Worm (Caenorhabditis elegans) whole organism, late embryonic: ENCODE measurements around the gene oxi-1.
A peak's percentile ranks its signal among the peaks of the same experiment; 100 is the strongest.

Experiments used
- C38D4.7 ChIP-seq: fragments of 200-800 bp; sonication (Bioruptor generic); optimal IDR thresholded peaks from 2 replicates; lab custom pipeline; 2018; ENCODE audit warnings: mild to moderate bottlenecking, missing genetic modification characterization, moderate library complexity, missing compliant biosample characterization
- F13H6.1 ChIP-seq: sonication (generic microtip); optimal IDR thresholded peaks from 2 replicates; lab custom pipeline; 2016; ENCODE audit warnings: missing genetic modification characterization, missing compliant biosample characterization
- K09A11.1 ChIP-seq: sonication (generic microtip); optimal IDR thresholded peaks from 2 replicates; lab custom pipeline; 2017; ENCODE audit warnings: antibody characterized with exemption, mild to moderate bottlenecking, missing genetic modification characterization, missing compliant biosample characterization; ENCODE audit not compliant: insufficient read depth
- ama-1 ChIP-seq: fragments of 150-350 bp; optimal IDR thresholded peaks from 2 replicates; lab custom pipeline; 2014
- ceh-14 ChIP-seq: sonication (generic microtip); optimal IDR thresholded peaks from 2 replicates; lab custom pipeline; 2016; ENCODE audit warnings: missing genotype, missing genetic modification characterization, missing compliant biosample characterization
- ceh-18 ChIP-seq: sonication (generic microtip); optimal IDR thresholded peaks from 2 replicates; lab custom pipeline; 2016; ENCODE audit warnings: missing genetic modification characterization, missing compliant biosample characterization
- ceh-19 ChIP-seq: fragments of 200-800 bp; sonication (Bioruptor generic); optimal IDR thresholded peaks from 2 replicates; lab custom pipeline; 2018; ENCODE audit warnings: mild to moderate bottlenecking, missing genetic modification characterization, missing compliant biosample characterization
- ceh-2 ChIP-seq: sonication (generic microtip); optimal IDR thresholded peaks from 2 replicates; lab custom pipeline; 2016; ENCODE audit warnings: missing genotype, missing genetic modification characterization, missing compliant biosample characterization
- ceh-22 ChIP-seq: sonication (generic microtip); optimal IDR thresholded peaks from 2 replicates; lab custom pipeline; 2017; ENCODE audit warnings: missing biosample characterization, missing genetic modification characterization
- ceh-24 ChIP-seq: sonication (generic microtip); optimal IDR thresholded peaks from 2 replicates; lab custom pipeline; 2016; ENCODE audit warnings: mild to moderate bottlenecking, missing genetic modification characterization, missing compliant biosample characterization
- ceh-31 ChIP-seq: sonication (generic microtip); optimal IDR thresholded peaks from 2 replicates; lab custom pipeline; 2016; ENCODE audit warnings: missing genetic modification characterization, missing compliant biosample characterization
- ceh-34 ChIP-seq: sonication (generic microtip); optimal IDR thresholded peaks from 2 replicates; lab custom pipeline; 2016; ENCODE audit warnings: mild to moderate bottlenecking, missing genetic modification characterization, missing compliant biosample characterization
- ceh-45 ChIP-seq: fragments of 200-800 bp; sonication (Bioruptor generic); IDR thresholded peaks from 2 replicates; pipeline ENCODE4 v1.3.6; 2022; ENCODE audit warnings: missing genetic modification reagents, missing genetic modification characterization, missing compliant biosample characterization
- ceh-48 ChIP-seq: sonication (generic microtip); optimal IDR thresholded peaks from 2 replicates; lab custom pipeline; 2016; ENCODE audit warnings: missing genetic modification characterization, inconsistent platforms, missing compliant biosample characterization
- ceh-6 ChIP-seq: fragments of 200-800 bp; sonication (Bioruptor generic); optimal IDR thresholded peaks from 2 replicates; lab custom pipeline; 2018; ENCODE audit warnings: mild to moderate bottlenecking, missing genetic modification characterization, missing compliant biosample characterization
- che-1 ChIP-seq: sonication (generic microtip); optimal IDR thresholded peaks from 2 replicates; lab custom pipeline; 2016; ENCODE audit warnings: mild to moderate bottlenecking, missing genetic modification characterization, missing compliant biosample characterization
- elt-2 ChIP-seq: sonication (generic microtip); optimal IDR thresholded peaks from 2 replicates; lab custom pipeline; 2016; ENCODE audit warnings: missing genetic modification reagents, missing genetic modification characterization, missing compliant biosample characterization
- fax-1 ChIP-seq: sonication (generic microtip); optimal IDR thresholded peaks from 2 replicates; lab custom pipeline; 2016; ENCODE audit warnings: missing genotype, missing genetic modification characterization, missing compliant biosample characterization
- fkh-10 ChIP-seq: fragments of 150-350 bp; optimal IDR thresholded peaks from 2 replicates; lab custom pipeline; 2014; ENCODE audit warnings: missing biosample characterization, missing genetic modification reagents, missing genetic modification characterization
- fkh-6 ChIP-seq: sonication (generic microtip); optimal IDR thresholded peaks from 2 replicates; lab custom pipeline; 2016; ENCODE audit warnings: missing genetic modification characterization, missing compliant biosample characterization
- gmeb-2 ChIP-seq: sonication (generic microtip); optimal IDR thresholded peaks from 2 replicates; lab custom pipeline; 2016; ENCODE audit warnings: missing genetic modification characterization, inconsistent platforms, missing compliant biosample characterization
- hlh-13 ChIP-seq: fragments of 200-800 bp; sonication (Bioruptor generic); optimal IDR thresholded peaks from 2 replicates; lab custom pipeline; 2018; ENCODE audit warnings: mild to moderate bottlenecking, missing genetic modification characterization, missing compliant biosample characterization
- hlh-15 ChIP-seq: sonication (generic microtip); optimal IDR thresholded peaks from 2 replicates; lab custom pipeline; 2016; ENCODE audit warnings: missing genetic modification characterization, missing compliant biosample characterization
- hlh-30 ChIP-seq: sonication (generic microtip); optimal IDR thresholded peaks from 2 replicates; lab custom pipeline; 2017; ENCODE audit warnings: antibody characterized with exemption, missing genetic modification characterization, missing compliant biosample characterization; ENCODE audit not compliant: insufficient read depth
- hlh-6 ChIP-seq: sonication (generic microtip); optimal IDR thresholded peaks from 2 replicates; lab custom pipeline; 2016; ENCODE audit warnings: missing genotype, missing genetic modification characterization, missing compliant biosample characterization
- hlh-8 ChIP-seq: sonication (generic microtip); optimal IDR thresholded peaks from 2 replicates; lab custom pipeline; 2016; ENCODE audit warnings: missing genotype, missing genetic modification characterization, missing compliant biosample characterization
- lim-6 ChIP-seq: sonication (generic microtip); optimal IDR thresholded peaks from 2 replicates; lab custom pipeline; 2016; ENCODE audit warnings: missing genetic modification characterization, missing compliant biosample characterization
- mec-3 ChIP-seq: sonication (generic microtip); optimal IDR thresholded peaks from 2 replicates; lab custom pipeline; 2016; ENCODE audit warnings: borderline replicate concordance, missing genetic modification characterization, missing compliant biosample characterization
- nfya-1 ChIP-seq: sonication (generic microtip); optimal IDR thresholded peaks from 2 replicates; lab custom pipeline; 2017; ENCODE audit warnings: missing genetic modification characterization, mild to moderate bottlenecking, missing compliant biosample characterization, antibody characterized with exemption, moderate library complexity
- nhr-11 ChIP-seq: fragments of 150-350 bp; optimal IDR thresholded peaks from 2 replicates; lab custom pipeline; 2014; ENCODE audit warnings: missing biosample characterization, missing genetic modification characterization
- nhr-232 ChIP-seq: sonication (generic microtip); optimal IDR thresholded peaks from 2 replicates; lab custom pipeline; 2016; ENCODE audit warnings: missing genetic modification characterization, missing compliant biosample characterization
- npax-4 ChIP-seq: sonication (generic microtip); optimal IDR thresholded peaks from 2 replicates; lab custom pipeline; 2016; ENCODE audit warnings: missing genetic modification characterization, missing compliant biosample characterization
- pag-3 ChIP-seq: sonication (generic microtip); optimal IDR thresholded peaks from 2 replicates; lab custom pipeline; 2016; ENCODE audit warnings: missing compliant biosample characterization, missing genetic modification characterization, borderline replicate concordance
- pat-9 ChIP-seq: fragments of 200-800 bp; sonication (Bioruptor generic); optimal IDR thresholded peaks from 2 replicates; lab custom pipeline; 2018; ENCODE audit warnings: mild to moderate bottlenecking, missing genetic modification characterization, moderate library complexity, missing compliant biosample characterization
- pax-1 ChIP-seq: fragments of 150-350 bp; optimal IDR thresholded peaks from 2 replicates; lab custom pipeline; 2014; ENCODE audit warnings: missing biosample characterization, missing genetic modification characterization
- pha-2 ChIP-seq: sonication (generic microtip); optimal IDR thresholded peaks from 2 replicates; lab custom pipeline; 2017; ENCODE audit warnings: mild to moderate bottlenecking, missing genetic modification characterization, missing compliant biosample characterization
- pha-4 ChIP-seq: fragments of 150-350 bp; optimal IDR thresholded peaks from 2 replicates; lab custom pipeline; 2018; ENCODE audit warnings: missing biosample characterization, missing genetic modification reagents, missing genetic modification characterization
- pqm-1 ChIP-seq: sonication (generic microtip); optimal IDR thresholded peaks from 2 replicates; lab custom pipeline; 2016; ENCODE audit warnings: missing genetic modification characterization, missing compliant biosample characterization
- sdc-2 ChIP-seq: sonication (generic microtip); optimal IDR thresholded peaks from 2 replicates; lab custom pipeline; 2016; ENCODE audit warnings: missing genotype, missing genetic modification characterization, missing compliant biosample characterization
- sox-4 ChIP-seq: sonication (generic microtip); optimal IDR thresholded peaks from 2 replicates; lab custom pipeline; 2017; ENCODE audit warnings: mild to moderate bottlenecking, missing genetic modification characterization, inconsistent platforms, missing compliant biosample characterization
- syd-9 ChIP-seq: sonication (generic microtip); optimal IDR thresholded peaks from 2 replicates; lab custom pipeline; 2016; ENCODE audit warnings: mild to moderate bottlenecking, missing genetic modification characterization, moderate library complexity, missing compliant biosample characterization
- tbx-2 ChIP-seq: sonication (generic microtip); optimal IDR thresholded peaks from 2 replicates; lab custom pipeline; 2016; ENCODE audit warnings: missing genetic modification characterization, missing compliant biosample characterization
- ttx-3 ChIP-seq: sonication (generic microtip); optimal IDR thresholded peaks from 2 replicates; lab custom pipeline; 2016; ENCODE audit warnings: missing genetic modification reagents, missing genetic modification characterization, missing compliant biosample characterization
- unc-3 ChIP-seq, 2 experiments: fragments of 200-800 bp in 1 of 2; sonication (Bioruptor generic) in 1 of 2; sonication (generic microtip) in 1 of 2; conservative IDR thresholded peaks in 1 of 2; optimal IDR thresholded peaks in 1 of 2; 2 replicates each; pipeline versions ENCODE4 v1.3.6 to Lab custom; 2016 to 2022; ENCODE audit warnings: missing compliant biosample characterization in 2 of 2, missing genetic modification characterization in 2 of 2, missing genetic modification reagents in 1 of 2
- unc-42 ChIP-seq: sonication (generic microtip); optimal IDR thresholded peaks from 2 replicates; lab custom pipeline; 2016; ENCODE audit warnings: missing genotype, missing genetic modification characterization, missing compliant biosample characterization
- unc-55 ChIP-seq: sonication (generic microtip); optimal IDR thresholded peaks from 2 replicates; lab custom pipeline; 2017; ENCODE audit warnings: missing biosample characterization, missing genetic modification reagents, missing genetic modification characterization
- unc-86 ChIP-seq: sonication (generic microtip); optimal IDR thresholded peaks from 2 replicates; lab custom pipeline; 2016; ENCODE audit warnings: missing genetic modification characterization, missing compliant biosample characterization
- zip-5 ChIP-seq: sonication (generic microtip); optimal IDR thresholded peaks from 2 replicates; lab custom pipeline; 2016; ENCODE audit warnings: missing genetic modification characterization, missing compliant biosample characterization
- ztf-16 ChIP-seq: sonication (generic microtip); optimal IDR thresholded peaks from 2 replicates; lab custom pipeline; 2017; ENCODE audit warnings: missing genetic modification characterization, missing compliant biosample characterization

oxi-1 gene

ce11 chrIII:10844873-10845272 is 13.2 kb upstream of the oxi-1 start, which contains the start of gene pde-12:
Gene pde-12, minus strand, starts transcription at chrIII:10845020.
- TF ChIP-seq K09A11.1 (tag; lab: Kevin White, UChicago) = no peak
- no peak for TF ChIP-seq ceh-48
- TF ChIP-seq ceh-18 = peak; percentile 29
- TF ChIP-seq elt-2 (tag; lab: Kevin White, UChicago) = peak; percentile 33
- TF ChIP-seq ztf-16 (tag; lab: Kevin White, UChicago) = peak; percentile 44
- TF ChIP-seq ceh-2 (tag; lab: Kevin White, UChicago) = no peak
- TF ChIP-seq pat-9 (tag; lab: Kevin White, UChicago) = peak; percentile 16
- no peak for TF ChIP-seq unc-3 (GFP tag; conservative IDR thresholded peaks at IDR 0.05; lab: Robert Waterston, UW)
- no peak for TF ChIP-seq unc-3 (tag; optimal IDR thresholded peaks at IDR 0.05; lab: Kevin White, UChicago)
- TF ChIP-seq ceh-31 = peak; percentile 22
- no peak for TF ChIP-seq ceh-34 (tag; lab: Kevin White, UChicago)
- no peak for TF ChIP-seq hlh-13 (GFP tag; lab: Kevin White, UChicago)
- peak; percentile 79 for TF ChIP-seq nfya-1 (tag; lab: Kevin White, UChicago)
- peak; percentile 60 for TF ChIP-seq unc-42

- peak; percentile 88 for TF ChIP-seq unc-86
- peak; percentile 71 for TF ChIP-seq ceh-6 (GFP tag; lab: Kevin White, UChicago)
- TF ChIP-seq unc-3 (GFP tag; conservative IDR thresholded peaks at IDR 0.05; lab: Robert Waterston, UW) = peak; percentile 59
- peak; percentile 63 for TF ChIP-seq unc-3 (tag; optimal IDR thresholded peaks at IDR 0.05; lab: Kevin White, UChicago)
- no peak for TF ChIP-seq hlh-30 (tag; lab: Kevin White, UChicago)
- TF ChIP-seq pqm-1 (tag; lab: Kevin White, UChicago) = peak; percentile 30
- TF ChIP-seq pag-3 (tag; lab: Kevin White, UChicago) = no peak
- TF ChIP-seq che-1 = peak; percentile 65
- TF ChIP-seq elt-2 (tag; lab: Kevin White, UChicago) = peak; percentile 86
- TF ChIP-seq sox-4 (tag; lab: Kevin White, UChicago) = peak; percentile 63
- TF ChIP-seq C38D4.7 (GFP tag; lab: Kevin White, UChicago) = peak; percentile 62
- no peak for TF ChIP-seq nhr-11
- peak; percentile 75 for TF ChIP-seq F13H6.1 (tag; lab: Kevin White, UChicago)
- peak; percentile 71 for TF ChIP-seq pha-2 (tag; lab: Kevin White, UChicago)
- peak; percentile 67 for TF ChIP-seq ceh-48
- peak; percentile 97 for TF ChIP-seq unc-42
- TF ChIP-seq unc-55 (GFP tag; lab: Kevin White, UChicago) = peak; percentile 23
- peak; percentile 46 for TF ChIP-seq ceh-24 (tag; lab: Kevin White, UChicago)
- peak; percentile 86 for TF ChIP-seq tbx-2
- peak; percentile 94 for TF ChIP-seq nfya-1 (tag; lab: Kevin White, UChicago)
- peak; percentile 50 for TF ChIP-seq nhr-232 (tag; lab: Kevin White, UChicago)
- peak; percentile 18 for TF ChIP-seq hlh-8 (tag; lab: Kevin White, UChicago)
- TF ChIP-seq npax-4 (tag; lab: Kevin White, UChicago) = peak; percentile 66
- peak; percentile 28 for TF ChIP-seq zip-5 (tag; lab: Kevin White, UChicago)
- TF ChIP-seq pax-1 (tag; lab: Kevin White, UChicago) = no peak
- TF ChIP-seq ceh-14 = peak; percentile 66
- peak; percentile 70 for TF ChIP-seq ceh-2 (tag; lab: Kevin White, UChicago)
- TF ChIP-seq fkh-6 (tag; lab: Kevin White, UChicago) = peak; percentile 53
- no peak for TF ChIP-seq ceh-22 (tag; lab: Kevin White, UChicago)
- peak; percentile 80 for TF ChIP-seq syd-9
- no peak for TF ChIP-seq mec-3 (tag; lab: Kevin White, UChicago)
- peak; percentile 55; the same call in 1 of the 2 replicates for TF ChIP-seq ceh-45 (GFP tag; lab: Robert Waterston, UW)
- TF ChIP-seq ama-1 (lab: Kevin White, UChicago) = no peak
- peak; percentile 46 for TF ChIP-seq sdc-2
- TF ChIP-seq hlh-6 (tag; lab: Kevin White, UChicago) = peak; percentile 80
- TF ChIP-seq ceh-19 (GFP tag; lab: Kevin White, UChicago) = peak; percentile 67
- TF ChIP-seq pha-4 = no peak
- TF ChIP-seq gmeb-2 = peak; percentile 50
- TF ChIP-seq hlh-15 (tag; lab: Kevin White, UChicago) = peak; percentile 46
- TF ChIP-seq ceh-34 (tag; lab: Kevin White, UChicago) = peak; percentile 76
- TF ChIP-seq fax-1 (tag; lab: Kevin White, UChicago) = peak; percentile 69
- no peak for TF ChIP-seq fkh-10
- peak; percentile 80 for TF ChIP-seq ttx-3 (tag; lab: Kevin White, UChicago)
- TF ChIP-seq lim-6 (tag; lab: Kevin White, UChicago) = peak; percentile 50
These were observed 9.2 kb upstream of the oxi-1 start, which contains the start of the genes fbxb-85 and hex-3 for ce11 chrIII:10848858-10849257. Gene fbxb-85, minus strand, starts transcription at chrIII:10848963. Gene hex-3, plus strand, starts transcription at chrIII:10849222.
